In the genomic region with DNA sequence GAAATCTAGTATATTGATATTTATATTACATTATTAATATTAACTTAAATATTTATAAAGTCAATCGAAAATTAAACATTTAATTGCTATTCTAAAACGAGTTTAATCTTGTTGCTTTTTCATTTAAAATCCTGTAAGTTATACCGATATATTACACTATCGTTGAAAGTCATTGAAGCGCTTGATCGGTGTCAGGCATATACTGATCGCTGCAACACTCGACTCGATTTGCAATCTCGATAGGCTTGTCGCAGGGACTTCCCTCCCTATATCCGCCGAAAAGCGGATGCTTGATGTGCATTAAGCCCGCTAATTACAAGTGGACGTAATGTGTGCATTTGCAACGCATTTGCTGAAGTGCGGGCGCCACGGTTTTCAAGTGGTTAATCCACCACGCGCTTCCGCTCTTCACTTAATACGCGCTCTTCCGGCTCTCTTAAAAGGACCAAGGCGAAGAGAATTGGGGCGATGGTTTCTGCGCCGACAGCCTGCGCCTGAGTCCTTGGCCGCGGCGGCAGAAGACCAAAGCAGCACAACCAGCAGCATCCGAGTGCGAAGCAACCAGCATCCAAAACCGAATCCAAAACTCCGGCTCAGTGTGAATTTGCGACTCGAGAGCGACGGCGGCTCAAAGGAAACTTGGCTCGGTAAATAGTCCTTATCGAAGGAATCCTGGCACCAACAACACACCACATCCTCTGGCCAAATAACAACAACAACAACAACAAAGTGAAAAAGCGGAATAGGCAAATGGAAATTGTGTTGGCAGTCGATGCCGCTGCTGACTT, we compare ENCODE assay signal across 1 fruit fly cellular context.
TF ChIP-seq lines count a peak whose summit lies in the region.

CG42613 (plus strand) TSS at position 279 of the 788 bp plus-strand sequence.

TF ChIP-seq in whole organism, embryonic, 481 proteins besides CTCF, POLR2A, EP300 and RAD21 (continued from another document):
- TF ChIP-seq CG1233 (GFP tag; optimal IDR thresholded peaks at IDR 0.05; lab: Kevin White, UChicago) (peak; percentile 87), Sox100B (GFP tag; optimal IDR thresholded peaks at IDR 0.05; lab: Kevin White, UChicago) (peak; percentile 76), jing (GFP tag; optimal IDR thresholded peaks at IDR 0.05; lab: Kevin White, UChicago) (peak; percentile 25), ab (GFP tag; optimal IDR thresholded peaks at IDR 0.05; lab: Kevin White, UChicago) (peak; percentile 29), crc (GFP tag; optimal IDR thresholded peaks at IDR 0.05; lab: Kevin White, UChicago) (peak; percentile 23), croc (GFP tag; conservative IDR thresholded peaks at IDR 0.05; lab: Robert Waterston, UW) (no peak), caup (GFP tag; optimal IDR thresholded peaks at IDR 0.05; lab: Kevin White, UChicago; ENCODE audit: severe bottlenecking) (peak; percentile 78), Dp (GFP tag; optimal IDR thresholded peaks at IDR 0.05; lab: Kevin White, UChicago) (peak; percentile 56), CG7556 (GFP tag; optimal IDR thresholded peaks at IDR 0.05; lab: Kevin White, UChicago) (peak; percentile 48), oc (tag; optimal IDR thresholded peaks at IDR 0.05; lab: Kevin White, UChicago) (peak; percentile 19), shn (GFP tag; optimal IDR thresholded peaks at IDR 0.05; lab: Kevin White, UChicago) (peak; percentile 58), Sin3A (optimal IDR thresholded peaks at IDR 0.05; lab: Kevin White, UChicago) (no peak), Xbp1 (GFP tag; optimal IDR thresholded peaks at IDR 0.05; lab: Kevin White, UChicago) (peak; percentile 57), Side (GFP tag; optimal IDR thresholded peaks at IDR 0.05; lab: Kevin White, UChicago) (peak; percentile 70), CG15073 (GFP tag; optimal IDR thresholded peaks at IDR 0.05; lab: Kevin White, UChicago) (no peak), CG2120 (GFP tag; optimal IDR thresholded peaks at IDR 0.05; lab: Kevin White, UChicago) (no peak), lmd (GFP tag; IDR thresholded peaks at IDR 0.05; lab: Robert Waterston, UW) (no peak), eve (GFP tag; optimal IDR thresholded peaks at IDR 0.05; lab: Kevin White, UChicago) (no peak), CG11247 (GFP tag; IDR thresholded peaks at IDR 0.05; lab: Robert Waterston, UW) (peak; percentile 66), al (GFP tag; IDR thresholded peaks at IDR 0.05; lab: Robert Waterston, UW) (0 out of 2 replicates have a peak, but pooled peaks have one; percentile 9), zen (tag; optimal IDR thresholded peaks at IDR 0.05; lab: Kevin White, UChicago) (peak; percentile 77), zf30C (GFP tag; optimal IDR thresholded peaks at IDR 0.05; lab: Kevin White, UChicago) (no peak), br (optimal IDR thresholded peaks at IDR 0.05; lab: Kevin White, UChicago) (no peak), CG8290 (GFP tag; optimal IDR thresholded peaks at IDR 0.05; lab: Kevin White, UChicago) (peak; percentile 18), CG8290 (tag; optimal IDR thresholded peaks at IDR 0.05; lab: Kevin White, UChicago) (peak; percentile 75 to 93), CG33213 (GFP tag; optimal IDR thresholded peaks at IDR 0.05; lab: Kevin White, UChicago) (peak; percentile 36), vfl (GFP tag; optimal IDR thresholded peaks at IDR 0.05; lab: Kevin White, UChicago) (no peak), CG14710 (tag; optimal IDR thresholded peaks at IDR 0.05; lab: Kevin White, UChicago) (peak; percentile 71), sc (optimal IDR thresholded peaks at IDR 0.05; lab: Kevin White, UChicago) (no peak), sc (GFP tag; optimal IDR thresholded peaks at IDR 0.05; lab: Kevin White, UChicago) (peak; percentile 72), D19B (GFP tag; optimal IDR thresholded peaks at IDR 0.05; lab: Kevin White, UChicago) (peak; percentile 45), CG33557 (GFP tag; optimal IDR thresholded peaks at IDR 0.05; lab: Kevin White, UChicago) (peak; percentile 62), CG11085 (GFP tag; IDR thresholded peaks at IDR 0.05; lab: Robert Waterston, UW) (peak; percentile 35; the same call in 1 of the 2 replicates), odd (GFP tag; optimal IDR thresholded peaks at IDR 0.05; lab: Kevin White, UChicago) (peak; percentile 68), CG8765 (GFP tag; IDR thresholded peaks at IDR 0.05; lab: Robert Waterston, UW) (no peak), CG10366 (GFP tag; IDR thresholded peaks at IDR 0.05; lab: Robert Waterston, UW) (peak; percentile 56), CG2116 (GFP tag; optimal IDR thresholded peaks at IDR 0.05; lab: Kevin White, UChicago) (peak; percentile 82), ttk (GFP tag; IDR thresholded peaks at IDR 0.05; lab: Robert Waterston, UW) (peak; percentile 35; the same call in 1 of the 2 replicates), CG13624 (GFP tag; optimal IDR thresholded peaks at IDR 0.05; lab: Kevin White, UChicago) (no peak), Kr (GFP tag; optimal IDR thresholded peaks at IDR 0.05; lab: Kevin White, UChicago) (no peak), Chrac-16 (GFP tag; optimal IDR thresholded peaks at IDR 0.05; lab: Kevin White, UChicago) (no peak), Scr (GFP tag; IDR thresholded peaks at IDR 0.05; lab: Robert Waterston, UW; ENCODE audit: partially characterized antibody) (peak; percentile 57), tna (GFP tag; IDR thresholded peaks at IDR 0.05; lab: Robert Waterston, UW; ENCODE audit: partially characterized antibody) (no peak), scrt (GFP tag; optimal IDR thresholded peaks at IDR 0.05; lab: Kevin White, UChicago) (no peak), sr (GFP tag; IDR thresholded peaks at IDR 0.05; lab: Robert Waterston, UW) (no peak; the same call in 2 of the 3 replicates), Doc2 (GFP tag; IDR thresholded peaks at IDR 0.05; lab: Robert Waterston, UW) (no peak), CG8359 (GFP tag; optimal IDR thresholded peaks at IDR 0.05; lab: Kevin White, UChicago; ENCODE audit: borderline replicate concordance) (peak; percentile 67), Dref (GFP tag; IDR thresholded peaks at IDR 0.05; lab: Robert Waterston, UW) (peak; percentile 61), CG11696 (GFP tag; IDR thresholded peaks at IDR 0.05; lab: Robert Waterston, UW) (no peak), p53 (GFP tag; optimal IDR thresholded peaks at IDR 0.05; lab: Kevin White, UChicago) (peak; percentile 50), Lhr (GFP tag; optimal IDR thresholded peaks at IDR 0.05; lab: Kevin White, UChicago) (peak; percentile 62), Hand (GFP tag; optimal IDR thresholded peaks at IDR 0.05; lab: Kevin White, UChicago) (no peak), H15 (GFP tag; IDR thresholded peaks at IDR 0.05; lab: Robert Waterston, UW) (peak; percentile 53; the same call in 1 of the 3 replicates), CG18764 (GFP tag; optimal IDR thresholded peaks at IDR 0.05; lab: Kevin White, UChicago) (peak; percentile 75), schlank (tag; optimal IDR thresholded peaks at IDR 0.05; lab: Kevin White, UChicago) (peak; percentile 74), CG12659 (GFP tag; optimal IDR thresholded peaks at IDR 0.05; lab: Kevin White, UChicago) (peak; percentile 73), Bteb2 (GFP tag; optimal IDR thresholded peaks at IDR 0.05; lab: Kevin White, UChicago) (no peak), HHEX (GFP tag; optimal IDR thresholded peaks at IDR 0.05; lab: Kevin White, UChicago) (peak; percentile 80), dan (GFP tag; IDR thresholded peaks at IDR 0.05; lab: Robert Waterston, UW) (no peak), CG6654 (GFP tag; optimal IDR thresholded peaks at IDR 0.05; lab: Kevin White, UChicago) (peak; percentile 35), ems (GFP tag; optimal IDR thresholded peaks at IDR 0.05; lab: Kevin White, UChicago) (peak; percentile 51), CG4424 (GFP tag; optimal IDR thresholded peaks at IDR 0.05; lab: Kevin White, UChicago) (peak; percentile 61), cato (GFP tag; optimal IDR thresholded peaks at IDR 0.05; lab: Kevin White, UChicago; ENCODE audit: borderline replicate concordance) (no peak), Six4 (GFP tag; optimal IDR thresholded peaks at IDR 0.05; lab: Kevin White, UChicago) (peak; percentile 13), chm (GFP tag; IDR thresholded peaks at IDR 0.05; lab: Robert Waterston, UW) (peak; percentile 91), fu2 (GFP tag; optimal IDR thresholded peaks at IDR 0.05; lab: Kevin White, UChicago) (no peak), aop (GFP tag; IDR thresholded peaks at IDR 0.05; lab: Robert Waterston, UW) (peak; percentile 75), CG16813 (GFP tag; IDR thresholded peaks at IDR 0.05; lab: Robert Waterston, UW; ENCODE audit: partially characterized antibody) (peak; percentile 81), Hsf (GFP tag; optimal IDR thresholded peaks at IDR 0.05; lab: Kevin White, UChicago) (peak; percentile 64), Dad (GFP tag; optimal IDR thresholded peaks at IDR 0.05; lab: Kevin White, UChicago) (peak; percentile 72), ham (GFP tag; IDR thresholded peaks at IDR 0.05; lab: Robert Waterston, UW) (no peak), lilli (GFP tag; optimal IDR thresholded peaks at IDR 0.05; lab: Kevin White, UChicago) (no peak), dpn (GFP tag; optimal IDR thresholded peaks at IDR 0.05; lab: Kevin White, UChicago) (peak in 1 of 2 experiments; percentile 72), pzg (GFP tag; optimal IDR thresholded peaks at IDR 0.05; lab: Kevin White, UChicago) (peak; percentile 15), CG3838 (GFP tag; optimal IDR thresholded peaks at IDR 0.05; lab: Kevin White, UChicago) (no peak), Mes4 (GFP tag; optimal IDR thresholded peaks at IDR 0.05; lab: Kevin White, UChicago) (peak; percentile 76)
